Worm (Caenorhabditis elegans) whole organism, mixed stage, embryonic: ENCODE measurements around the gene cyn-17.

Source experiments
- blmp-1 ChIP-seq: fragments of 150-350 bp; optimal IDR thresholded peaks from 2 replicates; lab custom pipeline; 2014; ENCODE audit warnings: missing biosample characterization, missing genetic modification characterization
- cnd-1 ChIP-seq: fragments of 200-800 bp; sonication (Bioruptor generic); optimal IDR thresholded peaks from 2 replicates; lab custom pipeline; 2018; ENCODE audit warnings: mild to moderate bottlenecking, missing genetic modification characterization, missing compliant biosample characterization
- elt-1 ChIP-seq: sonication (generic microtip); optimal IDR thresholded peaks from 2 replicates; lab custom pipeline; 2017; ENCODE audit warnings: missing genetic modification characterization, mild to moderate bottlenecking, missing compliant biosample characterization, antibody characterized with exemption, moderate library complexity, borderline replicate concordance; ENCODE audit not compliant: insufficient read depth
- lin-13 ChIP-seq: fragments of 150-350 bp; optimal IDR thresholded peaks from 2 replicates; lab custom pipeline; 2014; ENCODE audit warnings: missing biosample characterization, missing genetic modification characterization
- mep-1 ChIP-seq: fragments of 150-350 bp; optimal IDR thresholded peaks from 2 replicates; lab custom pipeline; 2017; ENCODE audit warnings: missing biosample characterization, missing genetic modification reagents, missing genetic modification characterization, inconsistent platforms
- nhr-12 ChIP-seq: fragments of 150-350 bp; optimal IDR thresholded peaks from 2 replicates; lab custom pipeline; 2014; ENCODE audit warnings: missing biosample characterization, missing genetic modification characterization
- nhr-2 ChIP-seq: fragments of 150-350 bp; optimal IDR thresholded peaks from 2 replicates; lab custom pipeline; 2014; ENCODE audit warnings: missing biosample characterization, missing genetic modification characterization
- nhr-237 ChIP-seq: fragments of 150-350 bp; optimal IDR thresholded peaks from 2 replicates; lab custom pipeline; 2014; ENCODE audit warnings: missing biosample characterization, missing genetic modification characterization
- nhr-28 ChIP-seq: fragments of 150-350 bp; optimal IDR thresholded peaks from 2 replicates; lab custom pipeline; 2014; ENCODE audit warnings: missing biosample characterization, missing genetic modification characterization
- sem-2 ChIP-seq: fragments of 200-800 bp; sonication (Bioruptor generic); optimal IDR thresholded peaks from 2 replicates; lab custom pipeline; 2018; ENCODE audit warnings: mild to moderate bottlenecking, missing genetic modification characterization, missing compliant biosample characterization
- snpc-4 ChIP-seq: fragments of 150-350 bp; optimal IDR thresholded peaks from 2 replicates; lab custom pipeline; 2014; ENCODE audit warnings: missing biosample characterization, missing genetic modification characterization
- sptf-1 ChIP-seq: sonication (generic microtip); optimal IDR thresholded peaks from 2 replicates; lab custom pipeline; 2017; ENCODE audit warnings: mild to moderate bottlenecking, missing genetic modification characterization, moderate library complexity, missing compliant biosample characterization
- unc-39 ChIP-seq: fragments of 150-350 bp; optimal IDR thresholded peaks from 2 replicates; lab custom pipeline; 2014; ENCODE audit warnings: missing biosample characterization, missing genetic modification characterization
- ztf-11 ChIP-seq: fragments of 150-350 bp; optimal IDR thresholded peaks from 2 replicates; lab custom pipeline; 2014; ENCODE audit warnings: missing biosample characterization, missing genetic modification characterization

ce11 chrV:5844349-5844760, 44.9 kb downstream of the cyn-17 start:
- TF ChIP-seq snpc-4 = no peak
- no peak for TF ChIP-seq unc-39 (tag; lab: Kevin White, UChicago)
- TF ChIP-seq mep-1 (tag; lab: Kevin White, UChicago) = no peak
- no peak for TF ChIP-seq nhr-28
- TF ChIP-seq sem-2 = no peak
- no peak for TF ChIP-seq ztf-11 (tag; lab: Kevin White, UChicago)
- no peak for TF ChIP-seq cnd-1 (tag; lab: Kevin White, UChicago)
- TF ChIP-seq nhr-237 (tag; lab: Kevin White, UChicago) = no peak
- no peak for TF ChIP-seq elt-1
- TF ChIP-seq lin-13 (tag; lab: Kevin White, UChicago) = no peak
- TF ChIP-seq blmp-1 (tag; lab: Kevin White, UChicago) = no peak
- TF ChIP-seq nhr-12 = no peak
- no peak for TF ChIP-seq sptf-1
- TF ChIP-seq nhr-2 (tag; lab: Kevin White, UChicago) = no peak
